Fruit fly (Drosophila melanogaster) whole organism, embryonic: Measurements from ENCODE around the gene Trl.
A peak's percentile ranks its signal among the peaks of the same experiment; 100 is the strongest.

Experiments
- ATbp ChIP-seq: fragments of 200-800 bp; sonication (Bioruptor generic); optimal IDR thresholded peaks from 2 replicates; lab custom pipeline; 2017; ENCODE audit warnings: missing biosample characterization, mild to moderate bottlenecking, missing genetic modification characterization, missing genetic modification reagents
- Ada2b ChIP-seq: fragments of 200-800 bp; sonication (Bioruptor generic); IDR thresholded peaks from 2 replicates; pipeline ENCODE4 v1.3.6; 2022; ENCODE audit warnings: missing biosample characterization, missing genetic modification characterization
- Bteb2 ChIP-seq: fragments of 200-800 bp; sonication (Bioruptor generic); optimal IDR thresholded peaks from 2 replicates; lab custom pipeline; 2016; ENCODE audit warnings: missing biosample characterization, missing genetic modification characterization
- C15 ChIP-seq: fragments of 200-800 bp; sonication (Bioruptor generic); IDR thresholded peaks from 3 replicates; pipeline ENCODE4 v1.3.6; 2022; ENCODE audit warnings: missing biosample characterization, missing genetic modification characterization
- CG1024 ChIP-seq: fragments of 200-800 bp; sonication (Bioruptor generic); IDR thresholded peaks from 2 replicates; pipeline ENCODE4 v1.3.6; 2022; ENCODE audit warnings: missing biosample characterization, missing genetic modification characterization
- CG10267 ChIP-seq: fragments of 200-800 bp; sonication (Bioruptor generic); optimal IDR thresholded peaks from 2 replicates; lab custom pipeline; 2018; ENCODE audit warnings: missing biosample characterization, mild to moderate bottlenecking, missing genetic modification characterization, moderate library complexity
- CG11398 ChIP-seq: fragments of 200-800 bp; sonication (Bioruptor generic); optimal IDR thresholded peaks from 2 replicates; lab custom pipeline; 2016; ENCODE audit warnings: missing biosample characterization, missing genetic modification characterization
- CG11456 ChIP-seq: fragments of 200-800 bp; sonication (Bioruptor generic); IDR thresholded peaks from 3 replicates; pipeline ENCODE4 v1.3.6; 2022; ENCODE audit warnings: missing biosample characterization, missing genetic modification characterization
- CG11695 ChIP-seq: fragments of 200-800 bp; sonication (Bioruptor generic); IDR thresholded peaks from 3 replicates; pipeline ENCODE4 v1.3.6; 2022; ENCODE audit warnings: missing biosample characterization, missing genetic modification characterization
- CG11723 ChIP-seq: fragments of 200-800 bp; sonication (Bioruptor generic); optimal IDR thresholded peaks from 2 replicates; lab custom pipeline; 2017; ENCODE audit warnings: missing biosample characterization, mild to moderate bottlenecking, missing genetic modification characterization
- CG12236 ChIP-seq: fragments of 200-800 bp; sonication (Bioruptor generic); optimal IDR thresholded peaks from 2 replicates; lab custom pipeline; 2016; ENCODE audit warnings: missing biosample characterization, missing genetic modification characterization
- CG13424 ChIP-seq: fragments of 200-800 bp; sonication (Bioruptor generic); optimal IDR thresholded peaks from 2 replicates; lab custom pipeline; 2019; ENCODE audit warnings: missing biosample characterization, mild to moderate bottlenecking, missing genetic modification characterization, moderate library complexity
- CG13894 ChIP-seq: fragments of 200-800 bp; sonication (Bioruptor generic); optimal IDR thresholded peaks from 3 replicates; lab custom pipeline; 2018; ENCODE audit warnings: missing biosample characterization, mild to moderate bottlenecking, missing genetic modification characterization, moderate library complexity
- CG14860 ChIP-seq: fragments of 200-800 bp; sonication (Bioruptor generic); IDR thresholded peaks from 3 replicates; pipeline ENCODE4 v1.3.6; 2022; ENCODE audit warnings: missing biosample characterization, missing genetic modification characterization; ENCODE audit not compliant: partially characterized antibody
- CG16863 ChIP-seq: fragments of 200-800 bp; sonication (Bioruptor generic); optimal IDR thresholded peaks from 3 replicates; lab custom pipeline; 2016; ENCODE audit warnings: missing biosample characterization, missing genetic modification characterization
- CG17359 ChIP-seq: fragments of 200-800 bp; sonication (Bioruptor generic); optimal IDR thresholded peaks from 3 replicates; lab custom pipeline; 2018; ENCODE audit warnings: missing biosample characterization, mild to moderate bottlenecking, missing genetic modification characterization, moderate library complexity
- CG17912 ChIP-seq: fragments of 200-800 bp; sonication (Bioruptor generic); optimal IDR thresholded peaks from 2 replicates; lab custom pipeline; 2018; ENCODE audit warnings: missing biosample characterization, mild to moderate bottlenecking, missing genetic modification characterization
- CG18262 ChIP-seq: fragments of 200-800 bp; optimal IDR thresholded peaks from 3 replicates; lab custom pipeline; 2019; ENCODE audit warnings: missing biosample characterization, mild to moderate bottlenecking, missing genetic modification characterization, moderate library complexity
- CG18619 ChIP-seq: fragments of 200-800 bp; sonication (Bioruptor generic); optimal IDR thresholded peaks from 3 replicates; lab custom pipeline; 2017; ENCODE audit warnings: missing biosample characterization, mild to moderate bottlenecking, missing genetic modification characterization
- CG4360 ChIP-seq: fragments of 200-800 bp; sonication (Bioruptor generic); IDR thresholded peaks from 2 replicates; pipeline ENCODE4 v1.3.6; 2022; ENCODE audit warnings: missing biosample characterization, missing genetic modification characterization
- CG4424 ChIP-seq: fragments of 200-800 bp; sonication (Bioruptor generic); optimal IDR thresholded peaks from 3 replicates; lab custom pipeline; 2016; ENCODE audit warnings: missing biosample characterization, missing genetic modification characterization
- CG4854 ChIP-seq: fragments of 200-800 bp; sonication (Bioruptor generic); optimal IDR thresholded peaks from 2 replicates; lab custom pipeline; 2016; ENCODE audit warnings: missing biosample characterization, missing genetic modification characterization, inconsistent platforms
- CG5180 ChIP-seq: fragments of 200-800 bp; sonication (Bioruptor generic); optimal IDR thresholded peaks from 3 replicates; lab custom pipeline; 2017; ENCODE audit warnings: missing biosample characterization, missing genetic modification characterization, mild to moderate bottlenecking, moderate library complexity, missing genetic modification reagents
- CG7556 ChIP-seq: fragments of 200-800 bp; sonication (Bioruptor generic); optimal IDR thresholded peaks from 2 replicates; lab custom pipeline; 2017; ENCODE audit warnings: missing biosample characterization, mild to moderate bottlenecking, missing genetic modification characterization
- CG8944 ChIP-seq: fragments of 200-800 bp; sonication (Bioruptor generic); optimal IDR thresholded peaks from 3 replicates; lab custom pipeline; 2016; ENCODE audit warnings: missing biosample characterization, missing genetic modification characterization
- E2f2 ChIP-seq: fragments of 200-800 bp; sonication (Bioruptor generic); IDR thresholded peaks from 2 replicates; pipeline ENCODE4 v1.3.6; 2022; ENCODE audit warnings: missing biosample characterization, missing genetic modification characterization
- NC2α ChIP-seq: fragments of 200-800 bp; sonication (Bioruptor generic); optimal IDR thresholded peaks from 2 replicates; lab custom pipeline; 2016; ENCODE audit warnings: missing biosample characterization, missing genetic modification characterization
- Nf-YC ChIP-seq: fragments of 200-800 bp; optimal IDR thresholded peaks from 3 replicates; lab custom pipeline; 2019; ENCODE audit warnings: missing biosample characterization, mild to moderate bottlenecking, missing genetic modification characterization, moderate library complexity
- Oli ChIP-seq: fragments of 200-800 bp; sonication (Bioruptor generic); optimal IDR thresholded peaks from 2 replicates; lab custom pipeline; 2018; ENCODE audit warnings: missing biosample characterization, mild to moderate bottlenecking, missing genetic modification characterization, moderate library complexity
- Ravus ChIP-seq: fragments of 200-800 bp; sonication (Bioruptor generic); IDR thresholded peaks from 2 replicates; pipeline ENCODE4 v1.3.6; 2022; ENCODE audit warnings: missing biosample characterization, missing genetic modification characterization
- Sry-β ChIP-seq: fragments of 200-800 bp; sonication (Bioruptor generic); optimal IDR thresholded peaks from 2 replicates; lab custom pipeline; 2018; ENCODE audit warnings: missing biosample characterization, mild to moderate bottlenecking, missing genetic modification characterization, moderate library complexity
- al ChIP-seq: fragments of 200-800 bp; sonication (Bioruptor generic); IDR thresholded peaks from 2 replicates; pipeline ENCODE4 v1.3.6; 2022; ENCODE audit warnings: missing biosample characterization, missing genetic modification characterization
- croc ChIP-seq: fragments of 200-800 bp; sonication (Bioruptor generic); conservative IDR thresholded peaks from 3 replicates; pipeline ENCODE4 v1.3.6; 2022; ENCODE audit warnings: missing biosample characterization, missing genetic modification characterization
- disco-r ChIP-seq: fragments of 200-800 bp; sonication (Bioruptor generic); optimal IDR thresholded peaks from 2 replicates; lab custom pipeline; 2016; ENCODE audit warnings: missing biosample characterization, missing genetic modification characterization
- en ChIP-seq: fragments of 200-800 bp; sonication (Bioruptor generic); optimal IDR thresholded peaks from 2 replicates; lab custom pipeline; 2016; ENCODE audit warnings: missing biosample characterization, missing genetic modification characterization
- fd96Cb ChIP-seq: fragments of 200-800 bp; sonication (Bioruptor generic); optimal IDR thresholded peaks from 2 replicates; lab custom pipeline; 2018; ENCODE audit warnings: missing biosample characterization, mild to moderate bottlenecking, missing genetic modification characterization, moderate library complexity
- gt ChIP-seq: fragments of 200-800 bp; sonication (Bioruptor generic); IDR thresholded peaks from 2 replicates; pipeline ENCODE4 v1.3.6; 2022; ENCODE audit warnings: missing biosample characterization, missing genetic modification characterization
- hb ChIP-seq: fragments of 200-800 bp; sonication (Bioruptor generic); IDR thresholded peaks from 3 replicates; pipeline ENCODE4 v1.3.6; 2022; ENCODE audit warnings: missing biosample characterization, missing genetic modification characterization; ENCODE audit not compliant: partially characterized antibody
- her ChIP-seq: fragments of 200-800 bp; sonication (Bioruptor generic); optimal IDR thresholded peaks from 2 replicates; lab custom pipeline; 2016; ENCODE audit warnings: missing biosample characterization, missing genetic modification characterization
- hth ChIP-seq: fragments of >200 bp; optimal IDR thresholded peaks from 2 replicates; lab custom pipeline; 2017; ENCODE audit warnings: inconsistent platforms
- mirr ChIP-seq: fragments of 200-800 bp; sonication (Bioruptor generic); optimal IDR thresholded peaks from 3 replicates; lab custom pipeline; 2018; ENCODE audit warnings: missing biosample characterization, mild to moderate bottlenecking, missing genetic modification characterization
- nmo ChIP-seq: fragments of 200-800 bp; sonication (Bioruptor generic); optimal IDR thresholded peaks from 2 replicates; lab custom pipeline; 2018; ENCODE audit warnings: missing biosample characterization, mild to moderate bottlenecking, missing genetic modification characterization, moderate library complexity
- nom ChIP-seq: fragments of 200-800 bp; sonication (Bioruptor generic); optimal IDR thresholded peaks from 2 replicates; lab custom pipeline; 2017; ENCODE audit warnings: missing biosample characterization, missing genetic modification characterization, mild to moderate bottlenecking, moderate library complexity, missing genetic modification reagents
- row ChIP-seq: fragments of 200-800 bp; sonication (Bioruptor generic); IDR thresholded peaks from 3 replicates; pipeline ENCODE4 v1.3.6; 2022; ENCODE audit warnings: missing biosample characterization, missing genetic modification characterization
- tin ChIP-seq: fragments of 200-800 bp; sonication (Bioruptor generic); optimal IDR thresholded peaks from 3 replicates; lab custom pipeline; 2016; ENCODE audit warnings: missing biosample characterization, missing genetic modification characterization
- tio ChIP-seq: fragments of 200-800 bp; sonication (Bioruptor generic); optimal IDR thresholded peaks from 2 replicates; lab custom pipeline; 2017; ENCODE audit warnings: missing biosample characterization, missing genetic modification characterization, inconsistent platforms
- twi ChIP-seq: fragments of 200-800 bp; optimal IDR thresholded peaks from 2 replicates; lab custom pipeline; 2019; ENCODE audit warnings: missing biosample characterization, mild to moderate bottlenecking, missing genetic modification characterization, moderate library complexity
- vfl ChIP-seq: fragments of 200-800 bp; sonication (Bioruptor generic); optimal IDR thresholded peaks from 2 replicates; lab custom pipeline; 2016; ENCODE audit warnings: missing biosample characterization, missing genetic modification characterization
- wek ChIP-seq: fragments of 200-800 bp; sonication (Bioruptor generic); optimal IDR thresholded peaks from 3 replicates; lab custom pipeline; 2018; ENCODE audit warnings: missing biosample characterization, mild to moderate bottlenecking, missing genetic modification characterization, moderate library complexity

Gene Trl

dm6 chr3L:14761837-14762785 lies 1.3 kb upstream of the Trl start, which contains the start of the genes Tsen34 and Mgat4a (continued):
- TF ChIP-seq CG11695 = peak; percentile 56; the same call in 1 of the 3 replicates
- TF ChIP-seq NC2α = no peak
- TF ChIP-seq C15 (GFP tag; lab: Robert Waterston, UW) = 0 out of 3 replicates have a peak, but pooled peaks have one; percentile 31
- no peak; the same call in 1 of the 2 replicates for TF ChIP-seq CG1024 (GFP tag; lab: Robert Waterston, UW)
- peak; percentile 44; the same call in 1 of the 3 replicates for TF ChIP-seq row
- no peak for TF ChIP-seq CG18262 (tag; lab: Kevin White, UChicago)
- no peak for TF ChIP-seq gt
- no peak; the same call in 1 of the 2 replicates for TF ChIP-seq Ada2b (GFP tag; lab: Robert Waterston, UW)
- no peak for TF ChIP-seq CG8944 (GFP tag; lab: Kevin White, UChicago)
- no peak for TF ChIP-seq CG13424 (tag; lab: Kevin White, UChicago)
- TF ChIP-seq CG4424 = no peak
- TF ChIP-seq CG11723 (GFP tag; lab: Kevin White, UChicago) = no peak
- no peak for TF ChIP-seq vfl
- no peak for TF ChIP-seq nmo (GFP tag; lab: Kevin White, UChicago)
- no peak for TF ChIP-seq tin (GFP tag; lab: Kevin White, UChicago)
- no peak for TF ChIP-seq hb
- TF ChIP-seq CG11398 (GFP tag; lab: Kevin White, UChicago) = no peak
- no peak for TF ChIP-seq twi (tag; lab: Kevin White, UChicago)
- no peak for TF ChIP-seq ATbp (GFP tag; lab: Kevin White, UChicago)
- TF ChIP-seq fd96Cb (tag; lab: Kevin White, UChicago) = no peak
- no peak for TF ChIP-seq CG5180 (GFP tag; lab: Kevin White, UChicago)
- TF ChIP-seq CG11456 (GFP tag; lab: Robert Waterston, UW) = peak; percentile 78; the same call in 2 of the 3 replicates
- TF ChIP-seq CG4854 (GFP tag; lab: Kevin White, UChicago) = peak; percentile 52
- no peak for TF ChIP-seq wek
- peak; percentile 5 for TF ChIP-seq disco-r (GFP tag; lab: Kevin White, UChicago)
- TF ChIP-seq CG17359 = no peak
- TF ChIP-seq Oli (tag; lab: Kevin White, UChicago) = no peak
- no peak for TF ChIP-seq hth (lab: Kevin White, UChicago)
- peak; percentile 4 for TF ChIP-seq Sry-β
- peak; percentile 62 for TF ChIP-seq CG18619 (GFP tag; lab: Kevin White, UChicago)
- TF ChIP-seq Bteb2 (GFP tag; lab: Kevin White, UChicago) = peak; percentile 12
- no peak for TF ChIP-seq Ravus
- TF ChIP-seq Nf-YC (tag; lab: Kevin White, UChicago) = no peak
- TF ChIP-seq CG4360 = peak; percentile 88
- TF ChIP-seq CG13894 (tag; lab: Kevin White, UChicago) = no peak
- peak; percentile 31; the same call in 1 of the 3 replicates for TF ChIP-seq CG14860
- no peak for TF ChIP-seq en (GFP tag; lab: Kevin White, UChicago)
- TF ChIP-seq tio (GFP tag; lab: Kevin White, UChicago) = no peak
- no peak for TF ChIP-seq CG12236 (GFP tag; lab: Kevin White, UChicago)
- TF ChIP-seq mirr (GFP tag; lab: Kevin White, UChicago) = peak; percentile 67
- TF ChIP-seq CG17912 (GFP tag; lab: Kevin White, UChicago) = peak; percentile 56
- TF ChIP-seq CG7556 (GFP tag; lab: Kevin White, UChicago) = no peak
- TF ChIP-seq croc = no peak
- TF ChIP-seq CG16863 (GFP tag; lab: Kevin White, UChicago) = no peak
- TF ChIP-seq CG10267 (tag; lab: Kevin White, UChicago) = peak; percentile 42
- peak; percentile 37; the same call in 1 of the 2 replicates for TF ChIP-seq E2f2 (GFP tag; lab: Robert Waterston, UW)
- TF ChIP-seq al (GFP tag; lab: Robert Waterston, UW) = no peak
- no peak for TF ChIP-seq nom
- no peak for TF ChIP-seq her
